Fruit fly (Drosophila melanogaster): ENCODE measurements around the gene CG10559.

DNA sequence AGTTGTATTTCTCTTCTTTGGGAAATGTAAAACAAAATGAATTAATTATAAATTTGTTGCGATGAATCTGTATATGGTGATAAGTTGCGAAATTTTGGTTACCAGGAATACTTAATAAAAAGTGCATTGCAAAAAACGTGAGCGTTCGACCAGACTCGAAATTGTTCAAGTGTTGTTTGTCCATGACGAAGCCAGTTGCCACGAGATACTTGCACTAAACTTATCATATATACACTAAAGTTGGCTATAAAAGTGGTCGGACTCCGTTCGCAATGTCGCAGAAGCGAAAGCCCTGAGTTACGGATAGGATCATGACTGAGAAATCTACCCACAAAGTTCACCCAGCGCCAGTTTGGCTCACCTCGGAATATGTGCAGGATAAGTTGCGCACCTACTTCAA lies 42.4 kb downstream of the CG10559 start, which contains the start of gene CG11878:
- TF ChIP-seq CG14655 (GFP tag; optimal IDR thresholded peaks at IDR 0.05) = no peak
- no peak for TF ChIP-seq CG8301 (tag; optimal IDR thresholded peaks at IDR 0.05)
- TF ChIP-seq EcR (GFP tag; optimal IDR thresholded peaks at IDR 0.05) = no peak
- no peak for TF ChIP-seq CG10348 (GFP tag; IDR thresholded peaks at IDR 0.05)
- TF ChIP-seq D1 (tag; optimal IDR thresholded peaks at IDR 0.05) = no peak
- no peak for TF ChIP-seq CG13204 (GFP tag; optimal IDR thresholded peaks at IDR 0.05)
- TF ChIP-seq CG17806 (tag; optimal IDR thresholded peaks at IDR 0.05) = no peak
- no peak for TF ChIP-seq CG8159 (tag; optimal IDR thresholded peaks at IDR 0.05)

All from whole organism, pupa.